Fruit fly (Drosophila melanogaster): ENCODE data around the gene Cp15.

DNA sequence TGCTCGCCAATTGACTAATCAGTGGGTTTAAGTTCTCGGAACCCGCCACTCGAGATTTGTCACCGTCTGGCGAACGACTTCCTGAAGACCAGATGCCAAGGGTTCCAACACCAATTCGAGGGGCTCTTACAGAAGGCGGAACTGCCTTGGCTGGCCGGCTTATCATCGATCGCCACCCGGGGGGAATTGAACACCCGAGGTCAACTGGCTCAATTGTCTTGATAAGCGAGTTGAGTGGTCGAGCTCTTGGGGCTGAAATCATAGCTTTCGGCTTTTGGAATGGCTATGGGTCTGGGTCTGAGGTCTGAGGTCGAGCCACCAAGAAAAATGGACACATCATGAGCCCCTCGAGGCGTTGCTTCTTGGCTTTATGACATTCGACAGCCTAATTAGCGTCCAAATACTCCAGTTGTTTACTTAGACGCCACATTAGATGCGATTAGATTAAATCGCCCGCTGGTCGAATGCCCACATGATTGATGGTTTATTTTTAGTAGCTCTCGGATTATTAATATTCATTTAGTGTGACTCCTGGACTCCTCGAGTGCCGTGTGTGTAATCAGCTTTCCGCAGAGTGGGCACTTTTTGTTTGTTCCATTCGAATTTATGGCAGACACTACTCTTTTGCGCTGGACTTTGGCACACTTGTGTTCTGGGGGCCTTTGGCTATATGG is 29.7 kb upstream of the Cp15 start:
- TF ChIP-seq pan (optimal IDR thresholded peaks at IDR 0.05), result no peak
- no peak for TF ChIP-seq usp (GFP tag; optimal IDR thresholded peaks at IDR 0.05)
- TF ChIP-seq psq (optimal IDR thresholded peaks at IDR 0.05), result no peak
- TF ChIP-seq EcR (GFP tag; optimal IDR thresholded peaks at IDR 0.05), result no peak
- TF ChIP-seq Dll (optimal IDR thresholded peaks at IDR 0.05), result no peak
- no peak for TF ChIP-seq CG8478 (optimal IDR thresholded peaks at IDR 0.05)

Data from whole organism.